Fruit fly (Drosophila melanogaster) S2 (cell line): ENCODE measurements around the gene CG5273.

Source experiments
- CG8478 ChIP-seq: fragments of >200 bp; optimal IDR thresholded peaks from 2 replicates; lab custom pipeline; 2018
- CTCF ChIP-seq, 2 experiments: fragments of >200 bp; optimal IDR thresholded peaks; 2 replicates each; lab custom pipeline; 2018

- no peak for TF ChIP-seq CG8478 (lab: Kevin White, UChicago)
- TF ChIP-seq CTCF (optimal IDR thresholded peaks at IDR 0.05; lab: Kevin White, UChicago), result no peak
Observed at dm6 chrX:762047-762446, 2.7 kb downstream of the CG5273 start.
